Fruit fly (Drosophila melanogaster) whole organism: ENCODE data around the gene EMC2A.

Source experiments
- CG8478 ChIP-seq: fragments of >200 bp; optimal IDR thresholded peaks from 2 replicates; lab custom pipeline; 2018; ENCODE audit warnings: inconsistent platforms
- Dll ChIP-seq: fragments of >200 bp; optimal IDR thresholded peaks from 2 replicates; lab custom pipeline; 2017
- EcR ChIP-seq, 2 experiments: fragments of >200 bp; optimal IDR thresholded peaks; 2 replicates each; lab custom pipeline; 2017; ENCODE audit warnings: missing biosample characterization in 2 of 2, missing genetic modification characterization in 2 of 2, missing genetic modification reagents in 2 of 2
- pan ChIP-seq: fragments of >200 bp; optimal IDR thresholded peaks from 2 replicates; lab custom pipeline; 2017
- psq ChIP-seq: fragments of >200 bp; optimal IDR thresholded peaks from 2 replicates; lab custom pipeline; 2017
- usp ChIP-seq: fragments of >200 bp; optimal IDR thresholded peaks from 2 replicates; lab custom pipeline; 2017; ENCODE audit warnings: missing biosample characterization, missing genetic modification characterization, mixed read lengths

EMC2A gene

dm6 chr3R:16996059-16996959, at the start of gene EMC2A, which contains the start of gene CG3534:
EMC2A (minus strand) TSS chr3R:16996071.
CG3534 (plus strand) TSS chr3R:16996446.
- TF ChIP-seq CG8478 (no peak), usp (no peak), psq (lab: Kevin White, UChicago) (no peak), pan (lab: Kevin White, UChicago) (no peak), EcR (GFP tag; optimal IDR thresholded peaks at IDR 0.05; lab: Kevin White, UChicago) (no peak), Dll (lab: Kevin White, UChicago) (no peak)

dm6 chr3R:17043570-17043923, 47.7 kb upstream of the EMC2A start:
- TF ChIP-seq EcR (GFP tag; optimal IDR thresholded peaks at IDR 0.05; lab: Kevin White, UChicago) (no peak), usp (no peak), pan (lab: Kevin White, UChicago) (no peak), CG8478 (no peak), Dll (lab: Kevin White, UChicago) (no peak), psq (lab: Kevin White, UChicago) (no peak)

dm6 chr3R:17042838-17043569, 47.1 kb upstream of the EMC2A start, which contains the start of the genes bdwf and Patr-1:
bdwf (minus strand) TSS chr3R:17043136.
Patr-1 (plus strand) TSS chr3R:17043564.
- TF ChIP-seq usp, result no peak
- TF ChIP-seq Dll (lab: Kevin White, UChicago), result no peak
- TF ChIP-seq CG8478, result no peak
- no peak for TF ChIP-seq EcR (GFP tag; optimal IDR thresholded peaks at IDR 0.05; lab: Kevin White, UChicago)
- TF ChIP-seq pan (lab: Kevin White, UChicago), result no peak
- no peak for TF ChIP-seq psq (lab: Kevin White, UChicago)

- TF ChIP-seq psq (lab: Kevin White, UChicago) (no peak), usp (no peak), EcR (GFP tag; optimal IDR thresholded peaks at IDR 0.05; lab: Kevin White, UChicago) (no peak), Dll (lab: Kevin White, UChicago) (no peak), pan (lab: Kevin White, UChicago) (no peak), CG8478 (no peak)
Observed at dm6 chr3R:17039993-17040807, 44.3 kb upstream of the EMC2A start, which contains the start of the genes CG18213 and Trm7-32. CG18213 (minus strand) TSS chr3R:17040203. Trm7-32 (plus strand) TSS chr3R:17040682.

- no peak for TF ChIP-seq usp
- no peak for TF ChIP-seq Dll (lab: Kevin White, UChicago)
- no peak for TF ChIP-seq EcR (GFP tag; optimal IDR thresholded peaks at IDR 0.05; lab: Kevin White, UChicago)
- TF ChIP-seq CG8478, result no peak
- TF ChIP-seq pan (lab: Kevin White, UChicago), result no peak
- no peak for TF ChIP-seq psq (lab: Kevin White, UChicago)
Observed at dm6 chr3R:17035945-17036344, 40.1 kb upstream of the EMC2A start, which contains the start of gene CG4009. CG4009 (minus strand) TSS chr3R:17036045.

dm6 chr3R:17031502-17031901, 35.6 kb upstream of the EMC2A start, which contains the start of gene CG31268:
CG31268 (plus strand) TSS chr3R:17031802.
- TF ChIP-seq psq (lab: Kevin White, UChicago) (no peak), CG8478 (no peak), Dll (lab: Kevin White, UChicago) (no peak), usp (no peak), EcR (GFP tag; optimal IDR thresholded peaks at IDR 0.05; lab: Kevin White, UChicago) (no peak), pan (lab: Kevin White, UChicago) (no peak)

- no peak for TF ChIP-seq Dll (lab: Kevin White, UChicago)
- TF ChIP-seq EcR (GFP tag; optimal IDR thresholded peaks at IDR 0.05; lab: Kevin White, UChicago), result no peak
- TF ChIP-seq usp, result no peak
- no peak for TF ChIP-seq CG8478
- no peak for TF ChIP-seq pan (lab: Kevin White, UChicago)
- no peak for TF ChIP-seq psq (lab: Kevin White, UChicago)
Observed at dm6 chr3R:17029796-17030195, 33.9 kb upstream of the EMC2A start.

dm6 chr3R:17028393-17028792, 32.5 kb upstream of the EMC2A start, which contains the start of gene CG5225:
CG5225 (plus strand) TSS chr3R:17028693.
- TF ChIP-seq EcR (GFP tag; optimal IDR thresholded peaks at IDR 0.05; lab: Kevin White, UChicago), result no peak
- no peak for TF ChIP-seq usp
- no peak for TF ChIP-seq pan (lab: Kevin White, UChicago)
- TF ChIP-seq Dll (lab: Kevin White, UChicago), result no peak
- no peak for TF ChIP-seq CG8478
- no peak for TF ChIP-seq psq (lab: Kevin White, UChicago)

dm6 chr3R:17020956-17021355, 25.1 kb upstream of the EMC2A start, which contains the start of gene Adsl:
Adsl (minus strand) TSS chr3R:17021120.
- no peak for TF ChIP-seq psq (lab: Kevin White, UChicago)
- no peak for TF ChIP-seq EcR (GFP tag; optimal IDR thresholded peaks at IDR 0.05; lab: Kevin White, UChicago)
- TF ChIP-seq Dll (lab: Kevin White, UChicago), result no peak
- no peak for TF ChIP-seq CG8478
- no peak for TF ChIP-seq pan (lab: Kevin White, UChicago)

- TF ChIP-seq CG8478, result no peak
- no peak for TF ChIP-seq Dll (lab: Kevin White, UChicago)
- TF ChIP-seq EcR (GFP tag; optimal IDR thresholded peaks at IDR 0.05; lab: Kevin White, UChicago), result no peak
- no peak for TF ChIP-seq pan (lab: Kevin White, UChicago)
- no peak for TF ChIP-seq usp
- no peak for TF ChIP-seq psq (lab: Kevin White, UChicago)
Observed at dm6 chr3R:17018902-17019527, 23.1 kb upstream of the EMC2A start.
